Fruit fly (Drosophila melanogaster) Kc167 (cell line): ENCODE measurements around the gene fok.

ENCODE experiments used
- h ChIP-seq: fragments of >200 bp; optimal IDR thresholded peaks from 3 replicates; lab custom pipeline; 2018; ENCODE audit warnings: missing external identifiers
- ttk ChIP-seq: sonication (Bioruptor generic); optimal IDR thresholded peaks from 2 replicates; lab custom pipeline; 2017; ENCODE audit warnings: missing external identifiers

DNA sequence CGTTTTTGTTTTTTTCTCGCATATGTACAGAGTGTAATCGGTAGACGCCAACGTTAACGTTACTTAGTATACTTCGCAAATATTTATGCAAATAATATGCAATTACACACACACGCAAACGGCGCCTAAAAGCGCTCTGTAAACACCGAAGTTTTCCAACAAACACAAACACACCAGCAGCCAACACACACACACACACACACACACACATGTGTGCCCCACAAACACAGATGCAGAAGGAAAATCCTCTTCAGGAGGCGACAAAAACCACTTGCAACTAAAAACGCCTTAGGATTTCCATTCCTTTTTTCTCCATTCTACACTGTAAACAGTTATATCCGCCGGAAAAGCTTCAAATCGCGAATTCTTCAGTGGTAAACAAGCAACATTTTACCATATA lies 27.5 kb downstream of the fok start:
- TF ChIP-seq h (no peak), ttk (lab: Kevin White, UChicago) (no peak)
